Worm (Caenorhabditis elegans): ENCODE results near the gene glt-6.

glt-6 gene

DNA sequence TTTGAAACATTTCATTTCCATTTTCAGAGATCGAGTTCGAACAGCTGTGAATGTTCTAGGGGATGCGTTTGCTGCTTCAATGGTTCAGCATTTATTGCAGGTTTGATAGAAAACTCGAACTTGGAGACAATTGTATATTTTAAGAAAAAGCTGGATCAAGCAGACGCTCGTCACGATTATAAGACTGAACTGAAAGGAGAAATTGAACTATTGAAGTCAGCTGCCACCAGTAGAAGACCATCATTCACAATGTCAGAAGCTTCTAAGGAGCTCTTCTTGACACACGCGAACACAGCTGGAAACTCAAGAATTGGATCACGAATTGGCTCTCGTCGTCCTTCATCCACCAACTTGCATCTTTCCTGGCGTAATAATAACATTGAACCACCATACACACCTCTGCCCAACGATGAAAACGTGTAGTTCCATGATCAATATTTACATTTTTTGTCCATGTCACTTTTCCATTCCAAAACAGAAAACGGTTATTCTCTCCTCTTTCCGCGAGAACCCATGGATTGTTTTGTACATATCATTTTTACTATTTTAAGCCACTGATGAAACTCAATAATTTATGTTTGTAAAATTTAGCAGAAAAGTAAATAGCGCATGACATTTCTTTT is 2.6 kb downstream of the glt-6 start (continued):
- no peak for TF ChIP-seq jun-1 (tag; optimal IDR thresholded peaks at IDR 0.05)
- TF ChIP-seq ceh-82 (tag; optimal IDR thresholded peaks at IDR 0.05), result no peak
- TF ChIP-seq ztf-4 (tag; optimal IDR thresholded peaks at IDR 0.05), result peak; percentile 67
- TF ChIP-seq nhr-47 (tag; optimal IDR thresholded peaks at IDR 0.05), result peak; percentile 45
- peak; percentile 90 for TF ChIP-seq ama-1 (optimal IDR thresholded peaks at IDR 0.05)
- no peak for TF ChIP-seq pqm-1 (tag; optimal IDR thresholded peaks at IDR 0.05)
- peak; percentile 87 for TF ChIP-seq aly-2 (tag; optimal IDR thresholded peaks at IDR 0.05)
- TF ChIP-seq unc-62 (GFP tag; optimal IDR thresholded peaks at IDR 0.05), result no peak
- peak; percentile 63 for TF ChIP-seq nhr-90 (tag; optimal IDR thresholded peaks at IDR 0.05; ENCODE audit: poor library complexity)
- no peak for TF ChIP-seq hpl-2 (GFP tag; optimal IDR thresholded peaks at IDR 0.05)
- peak; percentile 72 for TF ChIP-seq nhr-71 (tag; optimal IDR thresholded peaks at IDR 0.05)
- TF ChIP-seq F16B12.6 (tag; optimal IDR thresholded peaks at IDR 0.05), result no peak
- TF ChIP-seq snu-23 (GFP tag; optimal IDR thresholded peaks at IDR 0.05), result peak; percentile 62
- TF ChIP-seq blmp-1 (tag; optimal IDR thresholded peaks at IDR 0.05), result no peak
- no peak for TF ChIP-seq sptf-1 (tag; optimal IDR thresholded peaks at IDR 0.05)

DNA sequence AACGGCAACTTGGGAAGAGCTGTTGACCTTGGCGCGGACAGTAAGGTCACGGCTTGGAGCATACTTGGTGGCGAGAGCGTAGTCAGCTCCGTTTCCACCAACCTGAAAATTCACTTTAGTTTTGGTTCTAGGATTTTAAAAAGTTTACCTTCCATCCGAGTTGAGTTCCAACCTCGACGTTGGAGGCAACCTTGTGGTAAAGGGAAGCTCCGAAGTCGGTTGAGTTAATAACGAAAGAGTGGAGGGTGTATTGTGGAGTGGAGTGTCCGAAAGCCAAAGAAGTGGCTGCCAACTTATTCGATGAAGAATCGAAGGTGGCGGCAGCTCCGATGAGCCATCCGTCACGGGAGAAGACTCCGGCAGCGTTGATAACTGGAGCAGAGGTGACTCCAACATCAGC is 3.3 kb downstream of the glt-6 start:
- TF ChIP-seq snpc-4 (tag; optimal IDR thresholded peaks at IDR 0.05) (no peak), ztf-4 (tag; optimal IDR thresholded peaks at IDR 0.05) (no peak), ets-5 (GFP tag; IDR thresholded peaks at IDR 0.05) (0 out of 2 replicates have a peak, but pooled peaks have one; percentile 45), pax-3 (tag; optimal IDR thresholded peaks at IDR 0.05) (no peak), grh-1 (GFP tag; IDR thresholded peaks at IDR 0.05) (no peak), efl-1 (optimal IDR thresholded peaks at IDR 0.05) (no peak), efl-1 (GFP tag; optimal IDR thresholded peaks at IDR 0.05 in 1 of 2) (peak in 1 of 2 experiments; percentile 93), hpl-2 (GFP tag; optimal IDR thresholded peaks at IDR 0.05) (no peak), nhr-237 (tag; optimal IDR thresholded peaks at IDR 0.05) (no peak)

DNA sequence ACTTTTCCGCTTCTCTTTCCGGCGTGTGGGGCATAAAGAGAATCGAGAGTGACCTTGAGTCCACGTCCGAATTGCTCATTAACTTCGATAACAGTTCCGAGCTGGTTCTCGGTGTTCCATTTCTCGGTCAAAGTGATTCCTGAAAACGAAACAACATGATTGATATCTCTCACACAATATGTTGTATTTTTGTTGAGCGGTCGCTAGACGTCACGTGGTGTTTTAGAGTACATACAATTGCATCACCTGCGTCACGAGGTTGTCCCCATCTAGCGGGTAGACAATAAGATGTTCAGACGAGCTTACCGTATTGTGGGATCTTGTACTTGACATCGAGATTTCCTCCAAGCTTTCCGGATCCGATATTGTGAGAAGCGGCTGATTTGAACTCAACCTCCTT is 3.9 kb downstream of the glt-6 start:
- TF ChIP-seq dsc-1 (tag; optimal IDR thresholded peaks at IDR 0.05) (no peak), lsy-2 (tag; optimal IDR thresholded peaks at IDR 0.05) (peak; percentile 35 to 59), egl-27 (tag; optimal IDR thresholded peaks at IDR 0.05) (no peak), unc-86 (tag; optimal IDR thresholded peaks at IDR 0.05) (no peak), C16A3.4 (tag; optimal IDR thresholded peaks at IDR 0.05) (peak; percentile 34), isw-1 (GFP tag; IDR thresholded peaks at IDR 0.05) (no peak), hlh-4 (tag; optimal IDR thresholded peaks at IDR 0.05) (no peak), pag-3 (tag; optimal IDR thresholded peaks at IDR 0.05; ENCODE audit: borderline replicate concordance, insufficient read depth) (no peak), efl-1 (optimal IDR thresholded peaks at IDR 0.05) (peak; percentile 11 to 45), efl-1 (GFP tag; optimal IDR thresholded peaks at IDR 0.05 in 1 of 2) (peak; percentile 59 to 97), fos-1 (tag; optimal IDR thresholded peaks at IDR 0.05) (no peak), ets-5 (GFP tag; IDR thresholded peaks at IDR 0.05) (no peak), ces-1 (GFP tag; optimal IDR thresholded peaks at IDR 0.05) (no peak), irx-1 (tag; optimal IDR thresholded peaks at IDR 0.05) (peak; percentile 17), nhr-28 (tag; optimal IDR thresholded peaks at IDR 0.05) (no peak), lin-14 (GFP tag; optimal IDR thresholded peaks at IDR 0.05) (peak; percentile 67), blmp-1 (tag; optimal IDR thresholded peaks at IDR 0.05) (peak; percentile 57), unc-62 (GFP tag; optimal IDR thresholded peaks at IDR 0.05) (no peak), zip-4 (GFP tag; optimal IDR thresholded peaks at IDR 0.05) (no peak), grh-1 (GFP tag; IDR thresholded peaks at IDR 0.05) (0 out of 2 replicates have a peak, but pooled peaks have one; percentile 36), lin-13 (GFP tag; optimal IDR thresholded peaks at IDR 0.05) (peak; percentile 56), unc-30 (tag; optimal IDR thresholded peaks at IDR 0.05) (no peak), ztf-4 (tag; optimal IDR thresholded peaks at IDR 0.05) (peak; percentile 6), pax-3 (tag; optimal IDR thresholded peaks at IDR 0.05) (peak; percentile 11), Y116A8C.19 (tag; optimal IDR thresholded peaks at IDR 0.05; ENCODE audit: borderline replicate concordance) (no peak), fkh-8 (tag; optimal IDR thresholded peaks at IDR 0.05) (no peak), nhr-77 (tag; optimal IDR thresholded peaks at IDR 0.05) (no peak), lir-3 (tag; optimal IDR thresholded peaks at IDR 0.05; ENCODE audit: poor library complexity) (peak; percentile 9), pqm-1 (tag; optimal IDR thresholded peaks at IDR 0.05) (no peak), ceh-63 (GFP tag; optimal IDR thresholded peaks at IDR 0.05) (no peak), skn-1 (tag; optimal IDR thresholded peaks at IDR 0.05) (peak; percentile 37), C34B4.2 (tag; optimal IDR thresholded peaks at IDR 0.05) (no peak), vab-15 (tag; optimal IDR thresholded peaks at IDR 0.05) (no peak), nhr-11 (tag; optimal IDR thresholded peaks at IDR 0.05) (no peak), ceh-90 (tag; optimal IDR thresholded peaks at IDR 0.05) (no peak)
